Worm (Caenorhabditis elegans): ENCODE measurements around the gene nlp-57.

DNA sequence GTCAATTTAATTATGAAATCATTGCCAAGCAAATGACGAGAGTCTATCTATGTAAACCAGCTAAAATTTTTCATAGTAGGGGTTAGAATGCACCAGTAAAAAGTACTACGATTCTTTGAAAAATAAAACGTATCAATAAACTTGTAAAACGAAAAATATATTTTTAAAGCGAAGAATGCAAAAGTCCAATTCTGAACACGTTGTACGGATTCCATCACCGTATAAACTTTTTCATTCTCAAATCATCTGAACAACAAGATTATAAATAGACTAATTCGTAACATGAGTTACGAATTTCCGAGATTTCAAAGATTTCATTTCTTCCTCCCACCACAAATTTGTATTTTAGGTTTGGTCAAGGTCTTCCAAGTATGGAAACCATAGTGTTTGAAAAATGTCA is at the start of gene nlp-57:
- TF ChIP-seq ztf-11 (tag; optimal IDR thresholded peaks at IDR 0.05) = no peak
- TF ChIP-seq egl-5 (tag; optimal IDR thresholded peaks at IDR 0.05) = no peak
- TF ChIP-seq nhr-25 (tag; optimal IDR thresholded peaks at IDR 0.05) = no peak
- TF ChIP-seq fkh-10 (GFP tag; optimal IDR thresholded peaks at IDR 0.05) = no peak
- no peak for TF ChIP-seq zag-1 (tag; optimal IDR thresholded peaks at IDR 0.05)
- no peak for TF ChIP-seq nhr-12 (tag; optimal IDR thresholded peaks at IDR 0.05)

All from whole organism, L3 larva.